Worm (Caenorhabditis elegans) whole organism, L4/young adult: ENCODE measurements around the gene Y70G10A.3.

Experiments used
- W03F9.2 ChIP-seq: fragments of 150-350 bp; optimal IDR thresholded peaks from 2 replicates; lab custom pipeline; 2014; ENCODE audit warnings: missing biosample characterization, missing genetic modification characterization
- dao-5 ChIP-seq: sonication (generic microtip); optimal IDR thresholded peaks from 2 replicates; lab custom pipeline; 2016; ENCODE audit warnings: missing genotype, missing genetic modification characterization, moderate library complexity, missing compliant biosample characterization
- him-1 ChIP-seq: sonication (generic microtip); optimal IDR thresholded peaks from 2 replicates; lab custom pipeline; 2016; ENCODE audit warnings: missing genotype, missing genetic modification reagents, missing genetic modification characterization, missing compliant biosample characterization

DNA sequence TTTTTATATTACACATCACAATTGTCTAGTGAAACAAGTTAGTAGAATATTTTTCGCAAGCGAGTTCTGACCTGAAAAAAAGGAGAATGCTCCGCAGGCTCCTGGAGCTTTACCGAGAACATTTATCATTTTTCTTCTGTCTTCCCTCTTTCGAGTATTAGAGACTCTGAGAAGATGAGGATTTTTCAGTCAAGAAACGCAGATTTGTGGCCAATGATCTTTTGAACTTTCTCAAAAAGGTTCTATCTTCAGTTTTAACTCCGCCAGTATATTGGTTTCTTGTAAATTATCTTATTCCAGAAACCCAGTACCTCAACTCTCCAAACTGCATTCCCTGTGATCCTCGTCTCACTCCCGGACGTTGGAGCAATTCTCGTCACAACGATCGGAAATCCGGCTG lies 46.7 kb downstream of the Y70G10A.3 start, which contains the start of gene K10G9.2:
- TF ChIP-seq him-1 (tag; lab: Kevin White, UChicago) (no peak), W03F9.2 (tag; lab: Kevin White, UChicago) (no peak), dao-5 (tag; lab: Kevin White, UChicago) (no peak)
